Worm (Caenorhabditis elegans) whole organism, mixed stage, embryonic: Measurements from ENCODE around the gene fbxa-43.

Source experiments
- M03D4.4 ChIP-seq: sonication (generic microtip); optimal IDR thresholded peaks from 2 replicates; lab custom pipeline; 2017; ENCODE audit warnings: mild to moderate bottlenecking, missing genetic modification characterization, missing compliant biosample characterization
- bed-3 ChIP-seq: fragments of 200-800 bp; sonication (Bioruptor generic); optimal IDR thresholded peaks from 3 replicates; lab custom pipeline; 2018; ENCODE audit warnings: mild to moderate bottlenecking, missing genetic modification characterization, moderate library complexity, missing compliant biosample characterization
- blmp-1 ChIP-seq: fragments of 150-350 bp; optimal IDR thresholded peaks from 2 replicates; lab custom pipeline; 2014; ENCODE audit warnings: missing biosample characterization, missing genetic modification characterization
- ceh-39 ChIP-seq: fragments of 150-350 bp; optimal IDR thresholded peaks from 2 replicates; lab custom pipeline; 2014; ENCODE audit warnings: missing biosample characterization, missing genetic modification characterization
- ceh-43 ChIP-seq: fragments of 200-800 bp; sonication (Bioruptor generic); optimal IDR thresholded peaks from 2 replicates; lab custom pipeline; 2018; ENCODE audit warnings: mild to moderate bottlenecking, missing genetic modification characterization, moderate library complexity, missing compliant biosample characterization
- ceh-83 ChIP-seq: fragments of 200-800 bp; sonication (Bioruptor generic); optimal IDR thresholded peaks from 2 replicates; lab custom pipeline; 2018; ENCODE audit warnings: mild to moderate bottlenecking, missing genetic modification characterization, missing compliant biosample characterization
- ces-1 ChIP-seq: fragments of 150-350 bp; optimal IDR thresholded peaks from 2 replicates; lab custom pipeline; 2014; ENCODE audit warnings: missing biosample characterization, missing genetic modification reagents, missing genetic modification characterization
- cnd-1 ChIP-seq: fragments of 200-800 bp; sonication (Bioruptor generic); optimal IDR thresholded peaks from 2 replicates; lab custom pipeline; 2018; ENCODE audit warnings: mild to moderate bottlenecking, missing genetic modification characterization, missing compliant biosample characterization
- drap-1 ChIP-seq: fragments of 200-800 bp; sonication (Bioruptor generic); optimal IDR thresholded peaks from 3 replicates; lab custom pipeline; 2018; ENCODE audit warnings: mild to moderate bottlenecking, missing genetic modification characterization, missing compliant biosample characterization
- elt-3 ChIP-seq: fragments of 150-350 bp; optimal IDR thresholded peaks from 2 replicates; lab custom pipeline; 2014; ENCODE audit warnings: missing biosample characterization, missing genetic modification characterization
- flh-1 ChIP-seq: fragments of 200-800 bp; sonication (Bioruptor generic); optimal IDR thresholded peaks from 2 replicates; lab custom pipeline; 2018; ENCODE audit warnings: mild to moderate bottlenecking, missing genetic modification characterization, moderate library complexity, missing compliant biosample characterization
- lin-13 ChIP-seq: fragments of 150-350 bp; optimal IDR thresholded peaks from 2 replicates; lab custom pipeline; 2014; ENCODE audit warnings: missing biosample characterization, missing genetic modification characterization
- lin-32 ChIP-seq: fragments of 200-800 bp; sonication (Bioruptor generic); optimal IDR thresholded peaks from 2 replicates; lab custom pipeline; 2018; ENCODE audit warnings: mild to moderate bottlenecking, missing genetic modification characterization, missing compliant biosample characterization
- lsy-2 ChIP-seq: fragments of 150-350 bp; optimal IDR thresholded peaks from 2 replicates; lab custom pipeline; 2014; ENCODE audit warnings: missing biosample characterization, missing genetic modification characterization
- mab-5 ChIP-seq: fragments of 150-350 bp; optimal IDR thresholded peaks from 2 replicates; lab custom pipeline; 2014; ENCODE audit warnings: missing biosample characterization, missing genetic modification characterization
- mep-1 ChIP-seq: fragments of 150-350 bp; optimal IDR thresholded peaks from 2 replicates; lab custom pipeline; 2017; ENCODE audit warnings: missing biosample characterization, missing genetic modification reagents, missing genetic modification characterization, inconsistent platforms
- mls-2 ChIP-seq: sonication (generic microtip); optimal IDR thresholded peaks from 2 replicates; lab custom pipeline; 2016; ENCODE audit warnings: mild to moderate bottlenecking, missing genetic modification characterization, moderate library complexity, missing compliant biosample characterization
- nhr-12 ChIP-seq: fragments of 150-350 bp; optimal IDR thresholded peaks from 2 replicates; lab custom pipeline; 2014; ENCODE audit warnings: missing biosample characterization, missing genetic modification characterization
- nhr-2 ChIP-seq: fragments of 150-350 bp; optimal IDR thresholded peaks from 2 replicates; lab custom pipeline; 2014; ENCODE audit warnings: missing biosample characterization, missing genetic modification characterization
- nhr-76 ChIP-seq: sonication (generic microtip); optimal IDR thresholded peaks from 2 replicates; lab custom pipeline; 2017; ENCODE audit warnings: missing biosample characterization, missing genetic modification characterization
- sem-2 ChIP-seq: fragments of 200-800 bp; sonication (Bioruptor generic); optimal IDR thresholded peaks from 2 replicates; lab custom pipeline; 2018; ENCODE audit warnings: mild to moderate bottlenecking, missing genetic modification characterization, missing compliant biosample characterization
- snpc-4 ChIP-seq: fragments of 150-350 bp; optimal IDR thresholded peaks from 2 replicates; lab custom pipeline; 2014; ENCODE audit warnings: missing biosample characterization, missing genetic modification characterization
- sptf-1 ChIP-seq: sonication (generic microtip); optimal IDR thresholded peaks from 2 replicates; lab custom pipeline; 2017; ENCODE audit warnings: mild to moderate bottlenecking, missing genetic modification characterization, moderate library complexity, missing compliant biosample characterization
- tbx-8 ChIP-seq: fragments of 200-800 bp; sonication (Bioruptor generic); optimal IDR thresholded peaks from 2 replicates; lab custom pipeline; 2018; ENCODE audit warnings: mild to moderate bottlenecking, missing genetic modification characterization, moderate library complexity, missing compliant biosample characterization
- unc-120 ChIP-seq: sonication (generic microtip); optimal IDR thresholded peaks from 2 replicates; lab custom pipeline; 2017; ENCODE audit warnings: missing genetic modification characterization, missing compliant biosample characterization; ENCODE audit not compliant: poor library complexity, severe bottlenecking
- unc-39 ChIP-seq: fragments of 150-350 bp; optimal IDR thresholded peaks from 2 replicates; lab custom pipeline; 2014; ENCODE audit warnings: missing biosample characterization, missing genetic modification characterization
- unc-62 ChIP-seq: fragments of 150-350 bp; optimal IDR thresholded peaks from 2 replicates; lab custom pipeline; 2014; ENCODE audit warnings: missing biosample characterization, missing genetic modification reagents, missing genetic modification characterization
- zip-8 ChIP-seq: fragments of 150-350 bp; optimal IDR thresholded peaks from 2 replicates; lab custom pipeline; 2014; ENCODE audit warnings: missing biosample characterization, missing genetic modification characterization
- ztf-11 ChIP-seq: fragments of 150-350 bp; optimal IDR thresholded peaks from 2 replicates; lab custom pipeline; 2014; ENCODE audit warnings: missing biosample characterization, missing genetic modification characterization

fbxa-43 gene

ce11 chrIII:2245727-2246126 lies 13.0 kb downstream of the fbxa-43 start, which contains the start of gene srd-67:
Gene srd-67 (minus strand): TSS chrIII:2245827.
- TF ChIP-seq M03D4.4 (tag; lab: Kevin White, UChicago) (no peak), ceh-43 (GFP tag; lab: Kevin White, UChicago) (no peak), zip-8 (tag; lab: Kevin White, UChicago) (no peak), ceh-39 (tag; lab: Kevin White, UChicago) (no peak), ceh-83 (GFP tag; lab: Kevin White, UChicago) (no peak), mab-5 (tag; lab: Kevin White, UChicago) (no peak)
- TF ChIP-seq, all 35 proteins: peak for 0

- no peak for TF ChIP-seq lin-32 (GFP tag; lab: Kevin White, UChicago)
- TF ChIP-seq bed-3 (GFP tag; lab: Kevin White, UChicago), result no peak
- TF ChIP-seq ceh-43 (GFP tag; lab: Kevin White, UChicago), result no peak
- no peak for TF ChIP-seq mls-2 (tag; lab: Kevin White, UChicago)
- TF ChIP-seq M03D4.4 (tag; lab: Kevin White, UChicago), result no peak
- no peak for TF ChIP-seq unc-120 (tag; lab: Kevin White, UChicago)
- TF ChIP-seq zip-8 (tag; lab: Kevin White, UChicago), result no peak
- TF ChIP-seq lsy-2 (tag; lab: Kevin White, UChicago), result no peak
- TF ChIP-seq ces-1 (GFP tag; lab: Kevin White, UChicago), result no peak
- TF ChIP-seq nhr-12 (tag; lab: Kevin White, UChicago), result no peak
- no peak for TF ChIP-seq nhr-76 (tag; lab: Kevin White, UChicago)
- TF ChIP-seq sptf-1, result no peak
- TF ChIP-seq tbx-8, result no peak
- no peak for TF ChIP-seq unc-62 (GFP tag; lab: Kevin White, UChicago)
- TF ChIP-seq ceh-39 (tag; lab: Kevin White, UChicago), result no peak
- no peak for TF ChIP-seq ztf-11 (tag; lab: Kevin White, UChicago)
- TF ChIP-seq nhr-2, result no peak
- no peak for TF ChIP-seq blmp-1 (tag; lab: Kevin White, UChicago)
- TF ChIP-seq snpc-4 (tag; lab: Kevin White, UChicago), result no peak
- TF ChIP-seq lin-13, result no peak
Observed at ce11 chrIII:2243617-2244016, 15.1 kb downstream of the fbxa-43 start.

- TF ChIP-seq ztf-11 (tag; lab: Kevin White, UChicago) (no peak), blmp-1 (tag; lab: Kevin White, UChicago) (no peak), unc-39 (no peak), sem-2 (no peak), ceh-43 (GFP tag; lab: Kevin White, UChicago) (no peak), flh-1 (GFP tag; lab: Kevin White, UChicago) (no peak), lsy-2 (tag; lab: Kevin White, UChicago) (no peak), unc-120 (tag; lab: Kevin White, UChicago) (no peak), mep-1 (tag; lab: Kevin White, UChicago) (no peak), mls-2 (tag; lab: Kevin White, UChicago) (no peak), bed-3 (GFP tag; lab: Kevin White, UChicago) (no peak), lin-32 (GFP tag; lab: Kevin White, UChicago) (no peak), sptf-1 (no peak), snpc-4 (tag; lab: Kevin White, UChicago) (no peak), tbx-8 (no peak), drap-1 (GFP tag; lab: Kevin White, UChicago) (no peak), nhr-12 (tag; lab: Kevin White, UChicago) (no peak), elt-3 (tag; lab: Kevin White, UChicago) (no peak), zip-8 (tag; lab: Kevin White, UChicago) (no peak)
Observed at ce11 chrIII:2240471-2240870, 18.3 kb downstream of the fbxa-43 start, which contains the start of gene srz-56. Gene srz-56 (plus strand): TSS chrIII:2240771.

- no peak for TF ChIP-seq nhr-2
Observed at ce11 chrIII:2239587-2240144, 19.1 kb downstream of the fbxa-43 start, which contains the start of gene C39B5.10. Gene C39B5.10 (minus strand): TSS chrIII:2239637.

- no peak for TF ChIP-seq unc-62 (GFP tag; lab: Kevin White, UChicago)
- TF ChIP-seq sem-2, result no peak
- TF ChIP-seq lin-13, result peak; percentile 28
- peak; percentile 38 for TF ChIP-seq ztf-11 (tag; lab: Kevin White, UChicago)
- peak; percentile 12 for TF ChIP-seq mep-1 (tag; lab: Kevin White, UChicago)
- TF ChIP-seq zip-8 (tag; lab: Kevin White, UChicago), result peak; percentile 99
- no peak for TF ChIP-seq elt-3 (tag; lab: Kevin White, UChicago)
- peak; percentile 96 for TF ChIP-seq nhr-2
- TF ChIP-seq ceh-39 (tag; lab: Kevin White, UChicago), result peak; percentile 80
- TF ChIP-seq cnd-1 (tag; lab: Kevin White, UChicago), result peak; percentile 78
- no peak for TF ChIP-seq mls-2 (tag; lab: Kevin White, UChicago)
- TF ChIP-seq, all 35 proteins: peak for 7
Observed at ce11 chrIII:2234192-2234934, 24.4 kb downstream of the fbxa-43 start, which contains the start of gene C39B5.2. Gene C39B5.2 (plus strand): TSS chrIII:2234884.
